Worm (Caenorhabditis elegans): ENCODE measurements around the gene Y62H9A.8.

Y62H9A.8 gene

DNA sequence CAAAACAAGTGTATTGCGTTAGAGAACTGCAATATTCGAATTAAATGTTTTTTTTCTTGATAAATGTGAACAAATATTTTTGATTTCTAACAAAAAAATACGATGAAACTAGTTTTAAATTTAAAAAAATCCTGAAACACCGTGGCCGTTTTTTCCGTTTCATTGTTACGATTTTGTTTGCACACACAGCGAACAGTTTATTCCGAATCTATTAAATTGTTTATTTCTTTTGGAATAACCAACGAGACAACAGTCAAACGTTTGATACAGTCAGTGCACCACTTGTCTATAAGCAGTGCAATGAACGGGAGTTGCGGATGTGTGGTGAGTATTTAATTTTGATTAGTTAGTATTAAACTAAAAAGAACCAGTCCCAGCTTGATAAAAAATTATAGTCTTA lies 24.5 kb upstream of the Y62H9A.8 start, which contains the start of gene Y62H9A.13:
Gene Y62H9A.13 (plus strand): TSS at position 301 of the 400 bp plus-strand sequence.
- TF ChIP-seq lim-6 (tag; optimal IDR thresholded peaks at IDR 0.05) (no peak), fkh-10 (GFP tag; optimal IDR thresholded peaks at IDR 0.05) (no peak), madf-2 (tag; optimal IDR thresholded peaks at IDR 0.05) (no peak), nhr-232 (tag; optimal IDR thresholded peaks at IDR 0.05) (no peak), ceh-22 (tag; optimal IDR thresholded peaks at IDR 0.05) (no peak), npax-4 (tag; optimal IDR thresholded peaks at IDR 0.05) (no peak), ztf-16 (tag; optimal IDR thresholded peaks at IDR 0.05) (no peak)

DNA sequence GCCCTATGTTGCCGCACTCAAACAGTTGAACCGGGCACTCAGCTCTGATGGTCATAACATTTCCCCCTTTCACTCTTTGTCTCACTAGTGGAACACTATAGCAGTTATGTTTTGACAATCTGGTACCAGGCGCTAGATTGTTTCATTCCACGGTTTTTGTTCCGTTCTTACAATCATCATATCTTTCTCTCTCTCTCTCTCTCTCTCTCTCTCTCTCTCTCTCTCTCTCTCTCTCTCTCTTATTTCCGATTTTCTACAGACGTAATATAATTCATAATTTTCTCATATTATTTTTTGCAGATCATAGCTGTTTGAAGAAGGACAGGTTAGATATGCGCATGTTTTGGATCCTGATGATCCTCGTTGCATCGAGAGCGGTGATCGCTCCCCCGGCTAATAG lies 21.6 kb upstream of the Y62H9A.8 start, which contains the start of gene Y62H9A.12:
Gene Y62H9A.12 (plus strand): TSS at position 301 of the 400 bp plus-strand sequence.
- TF ChIP-seq ceh-24 (tag; optimal IDR thresholded peaks at IDR 0.05) (no peak), gmeb-2 (tag; optimal IDR thresholded peaks at IDR 0.05) (no peak), pag-3 (tag; optimal IDR thresholded peaks at IDR 0.05; ENCODE audit: borderline replicate concordance) (no peak)

DNA sequence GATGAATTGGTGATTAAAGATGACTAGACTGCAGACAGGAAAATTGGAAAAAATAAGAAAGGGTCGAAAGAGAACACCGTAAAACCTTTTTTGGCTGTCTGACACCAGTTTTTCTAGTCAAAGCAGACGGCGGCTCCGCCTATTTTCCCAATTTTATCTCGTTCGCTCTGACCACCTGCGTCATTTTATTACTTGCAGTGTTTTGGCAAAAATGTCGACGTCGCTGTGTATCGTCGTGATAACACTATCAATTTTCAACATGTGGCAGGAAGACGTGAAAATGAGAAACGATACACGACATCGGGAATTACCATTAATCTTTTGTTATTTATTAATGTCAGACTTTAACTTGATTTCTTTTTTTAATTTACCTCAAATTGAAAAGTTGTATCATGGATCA lies 17.8 kb upstream of the Y62H9A.8 start, which contains the start of gene Y62H9A.15:
Gene Y62H9A.15 (minus strand): TSS at position 100 of the 400 bp plus-strand sequence.
- TF ChIP-seq pros-1 (tag; optimal IDR thresholded peaks at IDR 0.05) (no peak), elt-2 (tag; optimal IDR thresholded peaks at IDR 0.05) (peak; percentile 60)

DNA sequence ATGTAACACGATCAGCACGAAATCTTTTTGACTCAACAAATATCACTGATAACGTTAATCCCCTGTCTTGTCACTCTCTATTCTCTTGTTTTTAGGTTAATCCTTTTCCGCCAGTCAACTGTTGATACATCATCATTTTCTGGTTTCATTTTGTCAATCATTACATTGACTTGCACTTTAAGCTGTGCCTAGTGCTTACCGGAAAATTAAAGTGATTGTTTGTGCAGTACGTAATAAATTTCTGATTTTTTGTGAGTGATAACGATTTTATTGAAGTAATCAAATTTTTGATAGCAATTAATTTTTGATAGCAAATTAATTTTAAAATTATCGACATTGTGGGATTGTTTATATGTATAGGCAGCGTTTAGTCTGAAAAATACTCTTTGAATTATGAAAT lies 16.9 kb upstream of the Y62H9A.8 start:
- peak; percentile 24 for TF ChIP-seq elt-2 (tag; optimal IDR thresholded peaks at IDR 0.05)
- TF ChIP-seq unc-55 (GFP tag; optimal IDR thresholded peaks at IDR 0.05) = no peak

DNA sequence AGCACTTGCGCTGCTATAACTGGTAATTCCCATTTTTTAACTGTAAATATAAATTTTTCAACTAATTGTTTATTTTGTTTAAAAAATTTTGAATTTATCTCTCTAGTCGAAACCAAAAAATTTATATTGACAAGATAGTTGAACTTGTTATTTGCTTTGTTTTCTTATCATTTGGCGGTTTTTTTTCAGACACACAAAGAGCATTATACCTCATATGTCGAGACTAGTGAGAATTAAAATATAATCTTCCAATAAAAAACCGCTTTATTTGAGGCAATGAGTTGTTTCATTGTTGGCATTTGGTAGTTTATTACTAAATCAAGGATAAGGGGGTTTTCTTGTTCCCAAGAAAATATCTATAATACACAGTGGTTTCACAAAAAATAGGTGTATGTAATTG lies 16.0 kb upstream of the Y62H9A.8 start:
- no peak for TF ChIP-seq gmeb-2 (tag; optimal IDR thresholded peaks at IDR 0.05)
- TF ChIP-seq ets-4 (tag; optimal IDR thresholded peaks at IDR 0.05) = no peak
- TF ChIP-seq fkh-6 (tag; optimal IDR thresholded peaks at IDR 0.05) = no peak
- TF ChIP-seq pag-3 (tag; optimal IDR thresholded peaks at IDR 0.05; ENCODE audit: borderline replicate concordance) = no peak
- no peak for TF ChIP-seq odd-2 (tag; optimal IDR thresholded peaks at IDR 0.05)
- no peak for TF ChIP-seq sox-4 (tag; optimal IDR thresholded peaks at IDR 0.05)
- TF ChIP-seq tbx-7 (tag; optimal IDR thresholded peaks at IDR 0.05) = no peak
- no peak for TF ChIP-seq npax-4 (tag; optimal IDR thresholded peaks at IDR 0.05)
- TF ChIP-seq ttx-3 (tag; optimal IDR thresholded peaks at IDR 0.05) = no peak

DNA sequence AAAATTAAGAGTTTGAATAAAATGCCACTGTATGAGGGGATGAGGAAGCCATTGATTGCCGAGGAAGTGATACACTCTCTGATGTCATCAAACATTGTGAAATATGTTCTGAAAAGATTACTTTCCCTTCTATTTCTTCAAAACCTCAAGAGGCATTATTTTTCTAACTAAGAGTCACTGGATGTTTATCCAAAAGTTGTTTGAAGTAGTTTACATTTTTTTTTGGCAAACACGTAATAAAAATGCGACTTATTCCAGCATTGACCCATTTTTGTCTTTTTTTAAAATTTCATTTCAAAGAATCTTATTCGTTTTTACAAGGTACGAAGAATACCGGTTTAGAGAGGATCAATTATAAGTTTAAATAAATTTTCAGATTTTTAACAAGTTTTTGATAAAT lies 15.0 kb upstream of the Y62H9A.8 start, which contains the start of gene Y62H9A.11:
Gene Y62H9A.11 (minus strand): TSS at position 101 of the 400 bp plus-strand sequence.
- TF ChIP-seq madf-2 (tag; optimal IDR thresholded peaks at IDR 0.05) = no peak
- TF ChIP-seq K02D7.2 (tag; optimal IDR thresholded peaks at IDR 0.05) = no peak
- no peak for TF ChIP-seq ttx-3 (tag; optimal IDR thresholded peaks at IDR 0.05)

DNA sequence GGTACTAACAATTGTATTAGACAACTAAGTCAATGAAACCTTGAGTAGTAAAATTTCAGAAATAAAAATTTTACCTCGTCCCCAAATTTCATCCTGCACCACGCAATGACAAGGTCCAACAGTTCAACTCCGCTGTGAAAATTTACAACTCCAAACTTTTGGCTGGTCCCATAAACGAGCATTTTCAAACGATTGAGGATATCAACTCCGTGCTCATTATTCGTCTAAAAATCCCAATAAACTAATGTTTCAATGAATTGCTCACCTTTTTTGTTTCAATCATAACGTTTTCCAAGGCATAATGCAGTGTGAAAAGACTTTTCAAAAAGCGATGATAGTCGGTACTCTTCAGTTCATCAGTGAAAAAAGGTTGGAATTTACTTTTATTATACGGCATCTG lies 14.4 kb upstream of the Y62H9A.8 start:
- no peak for TF ChIP-seq K02D7.2 (tag; optimal IDR thresholded peaks at IDR 0.05)
- TF ChIP-seq ahr-1 (tag; optimal IDR thresholded peaks at IDR 0.05) = no peak
- TF ChIP-seq tbx-7 (tag; optimal IDR thresholded peaks at IDR 0.05) = no peak
- TF ChIP-seq ceh-22 (tag; optimal IDR thresholded peaks at IDR 0.05) = no peak
- no peak for TF ChIP-seq eyg-1 (tag; optimal IDR thresholded peaks at IDR 0.05)
- no peak for TF ChIP-seq sox-2 (GFP tag; IDR thresholded peaks at IDR 0.05)
- no peak for TF ChIP-seq ceh-48 (tag; optimal IDR thresholded peaks at IDR 0.05)
- no peak for TF ChIP-seq ceh-6 (GFP tag; optimal IDR thresholded peaks at IDR 0.05)
- TF ChIP-seq pha-4 (tag; optimal IDR thresholded peaks at IDR 0.05) = no peak
- no peak for TF ChIP-seq madf-2 (tag; optimal IDR thresholded peaks at IDR 0.05)
- TF ChIP-seq sox-4 (tag; optimal IDR thresholded peaks at IDR 0.05) = no peak
- no peak for TF ChIP-seq Y22D7AL.16 (tag; optimal IDR thresholded peaks at IDR 0.05)
- TF ChIP-seq elt-2 (tag; optimal IDR thresholded peaks at IDR 0.05) = no peak

DNA sequence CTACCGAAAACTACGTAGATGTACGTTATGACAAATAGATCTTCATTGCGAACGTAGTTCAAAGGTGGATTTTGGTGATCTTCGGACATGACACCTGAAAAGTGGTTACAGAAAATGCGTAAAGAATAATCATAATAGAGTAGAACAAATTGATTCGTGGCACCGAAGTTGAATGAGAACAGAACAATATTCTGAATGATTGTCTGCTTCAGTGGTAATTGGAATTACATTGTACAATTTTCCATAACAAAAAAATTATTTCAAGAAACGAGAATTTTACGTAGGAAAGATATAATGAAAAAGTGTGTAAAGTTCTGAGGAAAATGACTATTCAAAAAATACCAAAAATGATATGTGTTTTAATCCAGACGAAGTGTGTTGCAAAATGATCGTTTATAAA lies 10.4 kb upstream of the Y62H9A.8 start, which contains the start of gene Y62H9A.10:
Gene Y62H9A.10 (minus strand): TSS at position 101 of the 400 bp plus-strand sequence.
- TF ChIP-seq fkh-6 (tag; optimal IDR thresholded peaks at IDR 0.05) (no peak), tbx-7 (tag; optimal IDR thresholded peaks at IDR 0.05) (no peak), elt-2 (tag; optimal IDR thresholded peaks at IDR 0.05) (no peak), sox-4 (tag; optimal IDR thresholded peaks at IDR 0.05) (no peak), F13H6.1 (tag; optimal IDR thresholded peaks at IDR 0.05) (no peak), unc-86 (tag; optimal IDR thresholded peaks at IDR 0.05) (no peak), ceh-48 (tag; optimal IDR thresholded peaks at IDR 0.05) (no peak), pqm-1 (tag; optimal IDR thresholded peaks at IDR 0.05) (no peak), ref-2 (tag; optimal IDR thresholded peaks at IDR 0.05) (no peak)

All from whole organism, late embryonic.